Worm (Caenorhabditis elegans): ENCODE measurements around the gene C07A12.2.

C07A12.2 gene

ce11 chrX:4521837-4522816, 22.5 kb upstream of the C07A12.2 start, which contains the start of gene C07A12.7:
Gene C07A12.7, minus strand, starts transcription at chrX:4522144.
- peak; percentile 83 for TF ChIP-seq hmg-1.2 (GFP tag; IDR thresholded peaks at IDR 0.05)
- no peak for TF ChIP-seq ets-4 (GFP tag; optimal IDR thresholded peaks at IDR 0.05)
- TF ChIP-seq cebp-1 (GFP tag; IDR thresholded peaks at IDR 0.05) = peak; percentile 89
- peak; percentile 95 for TF ChIP-seq cebp-1 (tag; optimal IDR thresholded peaks at IDR 0.05)
- TF ChIP-seq ceh-100 (GFP tag; IDR thresholded peaks at IDR 0.05) = no peak
- TF ChIP-seq hrde-1 (tag; optimal IDR thresholded peaks at IDR 0.05; ENCODE audit: borderline replicate concordance) = no peak
- TF ChIP-seq tlf-1 (GFP tag; optimal IDR thresholded peaks at IDR 0.05) = no peak
- 0 out of 2 replicates have a peak, but pooled peaks have one; percentile 31 for TF ChIP-seq madf-6 (GFP tag; IDR thresholded peaks at IDR 0.05)
- TF ChIP-seq fkh-3 (tag; optimal IDR thresholded peaks at IDR 0.05) = no peak
- TF ChIP-seq F57C9.4 (tag; optimal IDR thresholded peaks at IDR 0.05) = no peak
- no peak for TF ChIP-seq lin-26 (GFP tag; IDR thresholded peaks at IDR 0.05)
- no peak for TF ChIP-seq F57A8.1 (GFP tag; optimal IDR thresholded peaks at IDR 0.05)
- TF ChIP-seq die-1 (tag; optimal IDR thresholded peaks at IDR 0.05) = no peak
- TF ChIP-seq nhr-80 (tag; optimal IDR thresholded peaks at IDR 0.05) = no peak

ce11 chrX:4523315-4523714, 21.3 kb upstream of the C07A12.2 start:
- TF ChIP-seq let-526 (GFP tag; IDR thresholded peaks at IDR 0.05) (no peak), snpc-3.4 (tag; optimal IDR thresholded peaks at IDR 0.05) (no peak), chd-7 (tag; optimal IDR thresholded peaks at IDR 0.05) (no peak), dpff-1 (tag; optimal IDR thresholded peaks at IDR 0.05) (no peak), ztf-6 (GFP tag; IDR thresholded peaks at IDR 0.05) (no peak), ceh-100 (GFP tag; IDR thresholded peaks at IDR 0.05) (no peak), fkh-3 (tag; optimal IDR thresholded peaks at IDR 0.05) (no peak), ceh-58 (GFP tag; IDR thresholded peaks at IDR 0.05) (no peak), somi-1 (GFP tag; optimal IDR thresholded peaks at IDR 0.05) (no peak), ztf-3 (GFP tag; optimal IDR thresholded peaks at IDR 0.05) (no peak), B0261.1 (tag; optimal IDR thresholded peaks at IDR 0.05) (no peak), F23B12.7 (tag; optimal IDR thresholded peaks at IDR 0.05; ENCODE audit: insufficient read depth) (no peak), nhr-90 (tag; optimal IDR thresholded peaks at IDR 0.05) (no peak), sea-2 (GFP tag; IDR thresholded peaks at IDR 0.05) (no peak), lin-54 (GFP tag; optimal IDR thresholded peaks at IDR 0.05) (no peak), efl-1 (GFP tag; optimal IDR thresholded peaks at IDR 0.05) (no peak), die-1 (tag; optimal IDR thresholded peaks at IDR 0.05) (no peak), pha-4 (tag; optimal IDR thresholded peaks at IDR 0.05) (no peak)

DNA sequence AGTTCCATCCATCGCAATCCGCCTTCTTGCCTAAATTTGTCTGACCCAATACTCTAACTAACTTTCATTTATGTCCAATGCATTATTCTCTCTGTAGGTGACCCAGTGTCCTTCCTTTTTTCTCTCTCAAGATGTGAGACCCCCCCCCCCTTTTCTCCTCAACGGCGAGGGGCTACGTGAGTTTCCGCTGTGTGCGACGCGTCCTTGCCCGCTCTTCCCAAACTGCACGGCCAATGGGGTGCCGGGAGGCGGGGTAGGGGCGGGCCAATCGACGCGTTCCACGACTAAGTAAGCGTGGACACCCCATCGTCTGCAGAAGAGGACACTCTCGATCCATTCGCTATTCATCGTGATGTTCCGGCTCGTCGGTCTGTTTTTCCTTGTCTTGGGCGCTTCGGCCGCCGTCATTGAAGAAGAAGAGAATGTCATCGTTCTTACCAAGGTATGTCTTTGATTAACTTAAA, 20.7 kb upstream of the C07A12.2 start, which contains the start of gene pdi-2:
Gene pdi-2 (plus strand): TSS at position 269 of the 464 bp plus-strand sequence.
- no peak for TF ChIP-seq F57C9.4 (tag; optimal IDR thresholded peaks at IDR 0.05)
- TF ChIP-seq ceh-79 (tag; optimal IDR thresholded peaks at IDR 0.05) = peak; percentile 11
- TF ChIP-seq lsl-1 (GFP tag; optimal IDR thresholded peaks at IDR 0.05) = no peak
- no peak for TF ChIP-seq xnd-1 (tag; optimal IDR thresholded peaks at IDR 0.05)
- TF ChIP-seq pbrm-1 (GFP tag; IDR thresholded peaks at IDR 0.05) = peak; percentile 68; the same call in 1 of the 2 replicates
- peak; percentile 99 for TF ChIP-seq zfh-2 (GFP tag; conservative IDR thresholded peaks at IDR 0.05)
- TF ChIP-seq attf-3 (GFP tag; conservative IDR thresholded peaks at IDR 0.05) = no peak
- TF ChIP-seq rcor-1 (GFP tag; IDR thresholded peaks at IDR 0.05) = peak; percentile 57
- no peak for TF ChIP-seq F23B12.7 (tag; optimal IDR thresholded peaks at IDR 0.05; ENCODE audit: insufficient read depth)
- TF ChIP-seq pha-4 (tag; optimal IDR thresholded peaks at IDR 0.05) = no peak
- no peak for TF ChIP-seq madf-6 (GFP tag; IDR thresholded peaks at IDR 0.05)
- TF ChIP-seq madf-3 (GFP tag; IDR thresholded peaks at IDR 0.05) = no peak
- TF ChIP-seq egl-44 (GFP tag; IDR thresholded peaks at IDR 0.05) = peak; percentile 53; the same call in 1 of the 2 replicates
- TF ChIP-seq lir-1 (GFP tag; conservative IDR thresholded peaks at IDR 0.05) = no peak
- peak; percentile 59 for TF ChIP-seq ekl-4 (GFP tag; IDR thresholded peaks at IDR 0.05)
- TF ChIP-seq nhr-90 (tag; optimal IDR thresholded peaks at IDR 0.05) = no peak
- TF ChIP-seq zim-3 (tag; optimal IDR thresholded peaks at IDR 0.05) = no peak
- TF ChIP-seq lin-40 (tag; optimal IDR thresholded peaks at IDR 0.05) = peak; percentile 50
- no peak for TF ChIP-seq F33H1.4 (GFP tag; IDR thresholded peaks at IDR 0.05)
- peak; percentile 86 for TF ChIP-seq ceh-27 (GFP tag; optimal IDR thresholded peaks at IDR 0.05)
